Worm (Caenorhabditis elegans): ENCODE data around the gene fln-1.

Gene fln-1

ce11 chrIV:322497-322896 lies 53.3 kb downstream of the fln-1 start, which contains the start of gene grl-26 (continued):
- TF ChIP-seq nhr-12 (tag; optimal IDR thresholded peaks at IDR 0.05) (no peak), skn-1 (tag; optimal IDR thresholded peaks at IDR 0.05) (no peak), nhr-76 (tag; optimal IDR thresholded peaks at IDR 0.05) (no peak)

ce11 chrIV:320380-320779 lies 55.4 kb downstream of the fln-1 start, which contains the start of gene dsc-4:
Gene dsc-4, minus strand, starts transcription at chrIV:320544.
- TF ChIP-seq lin-39 (tag; optimal IDR thresholded peaks at IDR 0.05), result no peak
- no peak for TF ChIP-seq nfya-1 (tag; optimal IDR thresholded peaks at IDR 0.05; ENCODE audit: insufficient read depth)
- no peak for TF ChIP-seq fos-1 (tag; optimal IDR thresholded peaks at IDR 0.05)
- TF ChIP-seq elt-2 (tag; optimal IDR thresholded peaks at IDR 0.05), result peak; percentile 71
- no peak for TF ChIP-seq eor-1 (tag; optimal IDR thresholded peaks at IDR 0.05)

- TF ChIP-seq elt-2 (tag; optimal IDR thresholded peaks at IDR 0.05) (peak; percentile 48), egl-5 (tag; optimal IDR thresholded peaks at IDR 0.05) (no peak)
Observed at ce11 chrIV:319654-320053, 56.2 kb downstream of the fln-1 start.

- no peak for TF ChIP-seq sea-2 (GFP tag; optimal IDR thresholded peaks at IDR 0.05)
- peak; percentile 28 for TF ChIP-seq nfya-1 (tag; optimal IDR thresholded peaks at IDR 0.05; ENCODE audit: insufficient read depth)
- no peak for TF ChIP-seq elt-3 (tag; optimal IDR thresholded peaks at IDR 0.05)
Observed at ce11 chrIV:314475-314874, 61.3 kb downstream of the fln-1 start.

- TF ChIP-seq jun-1 (tag; optimal IDR thresholded peaks at IDR 0.05) (no peak), lin-15B (tag; optimal IDR thresholded peaks at IDR 0.05) (no peak), nhr-77 (tag; optimal IDR thresholded peaks at IDR 0.05) (no peak), elt-2 (tag; optimal IDR thresholded peaks at IDR 0.05) (no peak), zag-1 (tag; optimal IDR thresholded peaks at IDR 0.05) (no peak), nhr-11 (tag; optimal IDR thresholded peaks at IDR 0.05) (no peak), nhr-237 (tag; optimal IDR thresholded peaks at IDR 0.05) (no peak), nhr-43 (tag; optimal IDR thresholded peaks at IDR 0.05; ENCODE audit: poor library complexity, severe bottlenecking) (no peak), elt-3 (tag; optimal IDR thresholded peaks at IDR 0.05) (no peak), mml-1 (tag; optimal IDR thresholded peaks at IDR 0.05) (no peak), ztf-4 (tag; optimal IDR thresholded peaks at IDR 0.05) (no peak), ZK546.5 (tag; optimal IDR thresholded peaks at IDR 0.05) (no peak), hmg-11 (tag; optimal IDR thresholded peaks at IDR 0.05) (no peak), ceh-28 (tag; optimal IDR thresholded peaks at IDR 0.05) (no peak), aly-2 (tag; optimal IDR thresholded peaks at IDR 0.05) (no peak), ama-1 (optimal IDR thresholded peaks at IDR 0.05) (no peak), unc-39 (tag; optimal IDR thresholded peaks at IDR 0.05) (no peak), eor-1 (tag; optimal IDR thresholded peaks at IDR 0.05) (no peak), nhr-67 (tag; optimal IDR thresholded peaks at IDR 0.05) (no peak), lsy-12 (tag; optimal IDR thresholded peaks at IDR 0.05) (no peak)
Observed at ce11 chrIV:313615-314014, 62.2 kb downstream of the fln-1 start, which contains the start of gene snai-1. Gene snai-1, minus strand, starts transcription at chrIV:313715.

ce11 chrIV:309526-309925 lies 66.3 kb downstream of the fln-1 start:
- TF ChIP-seq nhr-25 (tag; optimal IDR thresholded peaks at IDR 0.05) (peak; percentile 14), ceh-28 (tag; optimal IDR thresholded peaks at IDR 0.05) (no peak), nhr-43 (tag; optimal IDR thresholded peaks at IDR 0.05; ENCODE audit: poor library complexity, severe bottlenecking) (peak; percentile 62), fkh-2 (tag; optimal IDR thresholded peaks at IDR 0.05) (no peak), mml-1 (tag; optimal IDR thresholded peaks at IDR 0.05) (no peak), egl-27 (tag; optimal IDR thresholded peaks at IDR 0.05) (no peak), ceh-16 (tag; optimal IDR thresholded peaks at IDR 0.05) (no peak), skn-1 (tag; optimal IDR thresholded peaks at IDR 0.05) (no peak), nhr-11 (tag; optimal IDR thresholded peaks at IDR 0.05) (no peak), egl-5 (tag; optimal IDR thresholded peaks at IDR 0.05) (no peak), elt-2 (tag; optimal IDR thresholded peaks at IDR 0.05) (no peak), aly-2 (tag; optimal IDR thresholded peaks at IDR 0.05) (no peak)
